Fruit fly (Drosophila melanogaster) whole organism, wandering third instar larva: ENCODE measurements around the gene sif.

Experiments
- Abd-B ChIP-seq: fragments of >200 bp; optimal IDR thresholded peaks from 2 replicates; lab custom pipeline; 2017; ENCODE audit warnings: missing biosample characterization, missing genetic modification characterization
- CG9705 ChIP-seq: fragments of 200-800 bp; sonication (Bioruptor generic); optimal IDR thresholded peaks from 2 replicates; lab custom pipeline; 2018; ENCODE audit warnings: missing biosample characterization, mild to moderate bottlenecking, missing genetic modification characterization
- CrebA ChIP-seq: fragments of 200-800 bp; sonication (Bioruptor generic); optimal IDR thresholded peaks from 2 replicates; lab custom pipeline; 2016; ENCODE audit warnings: missing biosample characterization, mild to moderate bottlenecking, missing genetic modification characterization, borderline replicate concordance
- Dif ChIP-seq: fragments of 200-275, 200-300 bp; sonication (Bioruptor generic); optimal IDR thresholded peaks from 2 replicates; lab custom pipeline; 2018; ENCODE audit warnings: missing biosample characterization, missing genetic modification characterization; ENCODE audit not compliant: partially characterized antibody
- GATAd ChIP-seq: sonication (Bioruptor generic); optimal IDR thresholded peaks from 2 replicates; lab custom pipeline; 2016; ENCODE audit warnings: missing biosample characterization, missing genetic modification characterization
- HLH106 ChIP-seq: fragments of 200-800 bp; optimal IDR thresholded peaks from 3 replicates; lab custom pipeline; 2019; ENCODE audit warnings: missing biosample characterization, mild to moderate bottlenecking, missing genetic modification characterization, moderate library complexity
- Hnf4 ChIP-seq: fragments of 200-800 bp; sonication (Bioruptor generic); optimal IDR thresholded peaks from 2 replicates; lab custom pipeline; 2016; ENCODE audit warnings: missing biosample characterization, mild to moderate bottlenecking, missing genetic modification characterization
- Hr83 ChIP-seq: fragments of 200-300 bp; sonication (Bioruptor generic); optimal IDR thresholded peaks from 2 replicates; lab custom pipeline; 2016; ENCODE audit warnings: missing biosample characterization, mild to moderate bottlenecking, missing genetic modification characterization, moderate library complexity; ENCODE audit not compliant: poor library complexity, severe bottlenecking
- Jra ChIP-seq: sonication (Bioruptor generic); optimal IDR thresholded peaks from 2 replicates; lab custom pipeline; 2016; ENCODE audit warnings: missing biosample characterization, missing genetic modification characterization
- Mio ChIP-seq: sonication (Bioruptor generic); optimal IDR thresholded peaks from 2 replicates; lab custom pipeline; 2016; ENCODE audit warnings: missing biosample characterization, missing genetic modification characterization
- Myc ChIP-seq: fragments of >200 bp; optimal IDR thresholded peaks from 2 replicates; lab custom pipeline; 2017
- N ChIP-seq: fragments of >200 bp; optimal IDR thresholded peaks from 2 replicates; lab custom pipeline; 2018; ENCODE audit warnings: missing biosample characterization, missing external identifiers, missing genetic modification characterization
- OdsH ChIP-seq: fragments of 200-800 bp; sonication (Bioruptor generic); optimal IDR thresholded peaks from 2 replicates; lab custom pipeline; 2016; ENCODE audit warnings: missing biosample characterization, mild to moderate bottlenecking, missing genetic modification characterization
- Rel ChIP-seq, 2 experiments: fragments of 200-800 bp; sonication (Bioruptor generic) in 1 of 2; optimal IDR thresholded peaks; 2 replicates in 1 of 2; 3 replicates in 1 of 2; lab custom pipeline; 2016 to 2019; ENCODE audit warnings: mild to moderate bottlenecking in 2 of 2, missing biosample characterization in 2 of 2, missing genetic modification characterization in 2 of 2, moderate library complexity in 1 of 2
- Sp1 ChIP-seq: fragments of 200-800 bp; sonication (Bioruptor generic); optimal IDR thresholded peaks from 3 replicates; lab custom pipeline; 2019; ENCODE audit warnings: missing biosample characterization, mild to moderate bottlenecking, missing genetic modification characterization, moderate library complexity
- Vsx2 ChIP-seq: fragments of 200-300, 225-300 bp; sonication (Bioruptor generic); optimal IDR thresholded peaks from 2 replicates; lab custom pipeline; 2018; ENCODE audit warnings: missing biosample characterization, missing genetic modification characterization; ENCODE audit not compliant: partially characterized antibody
- brk ChIP-seq: fragments of 200-800 bp; sonication (Bioruptor generic); optimal IDR thresholded peaks from 2 replicates; lab custom pipeline; 2016; ENCODE audit warnings: missing biosample characterization, mild to moderate bottlenecking, missing genetic modification characterization
- dl ChIP-seq, 2 experiments: fragments of 175-275, 200-275 bp in 1 of 2; fragments of 200-275 bp in 1 of 2; sonication (Bioruptor generic); optimal IDR thresholded peaks; lab custom pipeline; 2018; ENCODE audit warnings: mild to moderate bottlenecking in 2 of 2, missing biosample characterization in 2 of 2, missing genetic modification characterization in 2 of 2, moderate library complexity in 2 of 2; ENCODE audit not compliant: partially characterized antibody in 2 of 2, insufficient read depth in 1 of 2
- dmrt93B ChIP-seq: fragments of 200-800 bp; sonication (Bioruptor generic); optimal IDR thresholded peaks from 2 replicates; lab custom pipeline; 2018; ENCODE audit warnings: missing biosample characterization, mild to moderate bottlenecking, missing genetic modification characterization
- dsf ChIP-seq: sonication (Bioruptor generic); optimal IDR thresholded peaks from 2 replicates; lab custom pipeline; 2016; ENCODE audit warnings: missing biosample characterization, missing genetic modification characterization, borderline replicate concordance
- ey ChIP-seq: fragments of 200-800 bp; sonication (Bioruptor generic); optimal IDR thresholded peaks from 2 replicates; lab custom pipeline; 2016; ENCODE audit warnings: missing biosample characterization, missing genetic modification characterization
- foxo ChIP-seq, 2 experiments: fragments of 200-800 bp; sonication (Bioruptor generic); optimal IDR thresholded peaks; 2 replicates in 1 of 2; 3 replicates in 1 of 2; lab custom pipeline; 2016 to 2017; ENCODE audit warnings: missing biosample characterization in 2 of 2, missing genetic modification characterization in 2 of 2
- fru ChIP-seq: fragments of 200-800 bp; sonication (Bioruptor generic); optimal IDR thresholded peaks from 3 replicates; lab custom pipeline; 2016; ENCODE audit warnings: missing biosample characterization, mild to moderate bottlenecking, missing genetic modification characterization
- h ChIP-seq: fragments of 200-800 bp; sonication (Bioruptor generic); optimal IDR thresholded peaks from 3 replicates; lab custom pipeline; 2016; ENCODE audit warnings: missing biosample characterization, mild to moderate bottlenecking, missing genetic modification characterization
- jim ChIP-seq: fragments of 175-275, 200-325 bp; sonication (Bioruptor generic); optimal IDR thresholded peaks from 2 replicates; lab custom pipeline; 2016; ENCODE audit warnings: missing biosample characterization, mild to moderate bottlenecking, missing genetic modification characterization
- lola ChIP-seq: fragments of >200 bp; optimal IDR thresholded peaks from 2 replicates; lab custom pipeline; 2017; ENCODE audit warnings: missing biosample characterization, missing genetic modification characterization
- pan ChIP-seq: fragments of >200 bp; optimal IDR thresholded peaks from 2 replicates; lab custom pipeline; 2017
- psq ChIP-seq: fragments of 200-800 bp; sonication (Bioruptor generic); optimal IDR thresholded peaks from 3 replicates; lab custom pipeline; 2017; ENCODE audit warnings: missing biosample characterization, mild to moderate bottlenecking, missing genetic modification characterization, moderate library complexity
- rgr ChIP-seq: fragments of 200-800 bp; sonication (Bioruptor generic); optimal IDR thresholded peaks from 3 replicates; lab custom pipeline; 2016; ENCODE audit warnings: missing biosample characterization, mild to moderate bottlenecking, missing genetic modification characterization
- sage ChIP-seq: fragments of 200-800 bp; sonication (Bioruptor generic); optimal IDR thresholded peaks from 2 replicates; lab custom pipeline; 2016; ENCODE audit warnings: missing biosample characterization, mild to moderate bottlenecking, missing genetic modification characterization
- sv ChIP-seq: fragments of 200-800 bp; sonication (Bioruptor generic); optimal IDR thresholded peaks from 3 replicates; lab custom pipeline; 2016; ENCODE audit warnings: missing biosample characterization, missing genetic modification characterization
- tai ChIP-seq: sonication (Bioruptor generic); optimal IDR thresholded peaks from 2 replicates; lab custom pipeline; 2016; ENCODE audit warnings: missing biosample characterization, missing genetic modification characterization
- usp ChIP-seq: fragments of >200 bp; optimal IDR thresholded peaks from 2 replicates; lab custom pipeline; 2017; ENCODE audit warnings: missing biosample characterization, missing genetic modification characterization
- woc ChIP-seq: sonication (Bioruptor generic); optimal IDR thresholded peaks from 2 replicates; lab custom pipeline; 2016; ENCODE audit warnings: missing biosample characterization, mild to moderate bottlenecking, missing genetic modification characterization

sif gene

DNA sequence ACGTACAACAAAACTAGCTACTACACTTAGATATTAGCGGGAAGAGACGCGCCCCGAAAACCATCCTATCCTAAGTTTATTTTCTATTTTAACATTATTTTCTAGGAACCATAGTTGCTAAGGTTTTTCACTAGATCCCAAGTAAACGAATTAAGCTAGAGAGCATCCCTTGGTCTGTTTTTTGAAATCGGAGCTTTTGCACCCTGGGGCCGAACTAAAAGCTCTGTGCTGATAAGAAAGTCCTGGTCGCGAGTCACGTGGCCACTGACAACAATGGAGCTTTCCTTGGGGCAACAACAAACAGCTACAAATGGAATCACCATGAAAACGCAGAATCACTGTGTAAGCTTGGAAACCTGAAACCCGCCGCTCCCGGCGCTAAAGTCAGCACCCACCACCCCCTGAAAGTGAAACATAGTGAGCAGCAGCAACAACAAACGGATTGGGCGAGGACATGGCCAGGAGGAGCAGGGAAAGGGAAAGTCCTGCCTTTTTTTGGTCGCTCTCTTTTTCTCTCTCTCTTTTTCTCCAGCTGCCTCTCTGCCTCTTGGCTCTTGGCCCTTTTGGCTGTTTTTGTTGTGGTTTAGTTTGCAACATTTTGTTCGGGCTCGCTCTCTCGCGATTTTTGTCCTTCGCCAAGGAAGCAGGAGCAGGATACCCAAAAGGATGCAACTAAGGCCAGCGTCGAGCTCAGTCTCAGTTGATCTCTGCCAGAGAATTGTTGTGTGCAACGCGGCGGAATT is at the start of gene sif:
Gene sif, plus strand, starts transcription at position 693 of the 743 bp plus-strand sequence.
- no peak for TF ChIP-seq psq (GFP tag; lab: Kevin White, UChicago)
- TF ChIP-seq woc (GFP tag; lab: Kevin White, UChicago), result no peak
- no peak for TF ChIP-seq Rel (GFP tag; optimal IDR thresholded peaks at IDR 0.05; lab: Kevin White, UChicago)
- no peak for TF ChIP-seq Rel (tag; optimal IDR thresholded peaks at IDR 0.05; lab: Kevin White, UChicago)
- no peak for TF ChIP-seq sage
- TF ChIP-seq Myc, result no peak
- TF ChIP-seq Vsx2 (GFP tag; lab: Kevin White, UChicago), result no peak
- no peak for TF ChIP-seq dmrt93B (GFP tag; lab: Kevin White, UChicago)
- TF ChIP-seq, all 38 proteins: peak for 0

DNA sequence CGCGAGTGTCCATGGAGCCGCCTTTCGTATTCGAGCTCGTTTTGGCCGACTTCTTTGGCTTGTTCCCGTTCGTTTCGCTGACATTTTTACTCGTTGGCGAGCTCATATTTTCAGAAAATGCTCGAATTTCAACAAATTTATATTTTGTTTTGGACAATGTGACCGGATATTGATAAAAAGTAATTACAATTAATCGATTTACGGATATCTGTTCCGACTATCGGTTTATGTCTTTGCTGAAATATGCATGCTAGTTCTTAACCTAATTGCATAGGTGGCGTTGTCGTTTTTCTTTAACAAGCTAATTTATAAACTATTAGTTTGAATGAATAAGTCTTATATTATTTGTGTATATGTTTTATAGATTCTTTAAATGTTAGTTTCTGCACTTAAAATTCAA is 49.6 kb upstream of the sif start, which contains the start of gene Eaf6:
Gene Eaf6, minus strand, starts transcription at position 173 of the 400 bp plus-strand sequence.
- TF ChIP-seq Vsx2 (GFP tag; lab: Kevin White, UChicago), result peak; percentile 92
- no peak for TF ChIP-seq N
- TF ChIP-seq pan (lab: Kevin White, UChicago), result no peak
- peak; percentile 44 for TF ChIP-seq Myc
- no peak for TF ChIP-seq dmrt93B (GFP tag; lab: Kevin White, UChicago)
- no peak for TF ChIP-seq Jra (GFP tag; lab: Kevin White, UChicago)

DNA sequence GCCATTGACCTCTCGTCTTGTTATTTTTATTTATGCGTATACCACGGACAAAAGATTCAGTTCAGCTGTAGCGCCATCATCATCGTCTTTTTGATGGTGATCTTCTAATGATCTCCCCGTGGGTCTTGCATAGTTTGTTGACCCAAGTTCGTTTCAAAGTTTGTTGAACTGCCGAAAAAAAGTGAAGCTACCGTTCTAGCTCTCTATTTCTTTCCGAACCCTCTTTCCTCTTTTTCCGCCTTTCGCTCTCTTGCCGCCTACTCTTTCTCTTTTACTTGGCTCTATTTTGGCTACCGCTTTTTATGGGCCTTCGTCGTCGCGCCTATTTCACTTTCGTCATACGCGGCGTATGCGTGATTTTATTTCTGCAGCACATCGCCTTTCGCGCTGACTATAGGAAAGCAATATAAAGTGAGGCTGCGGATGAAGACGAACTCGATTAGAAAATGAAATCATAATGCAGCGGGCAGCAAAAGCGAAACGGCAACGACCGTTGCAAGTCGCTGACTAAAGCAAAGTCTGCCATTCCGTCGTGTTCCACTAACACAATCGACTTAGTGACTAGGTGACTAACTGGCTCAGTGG is 48.8 kb upstream of the sif start:
- no peak for TF ChIP-seq dmrt93B (GFP tag; lab: Kevin White, UChicago)

DNA sequence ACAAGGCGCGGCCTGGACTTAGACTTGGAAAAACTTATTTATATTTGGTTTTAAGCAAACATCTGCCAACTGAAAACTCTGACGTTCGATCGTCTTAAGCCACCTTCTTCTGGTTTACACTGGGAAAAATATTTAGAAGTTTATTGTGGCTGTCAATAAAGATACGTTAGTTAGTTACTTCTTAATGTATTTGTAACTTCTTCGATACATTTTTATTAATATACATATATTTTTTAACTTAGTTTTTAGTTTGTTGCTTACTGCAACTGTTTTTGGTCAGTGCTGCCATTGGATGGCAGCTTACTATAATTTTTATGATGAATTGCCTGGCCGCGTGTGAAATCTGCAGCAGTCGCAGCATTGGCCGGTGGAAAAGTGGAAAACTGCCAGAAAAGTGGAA is 48.2 kb upstream of the sif start:
- TF ChIP-seq tai (GFP tag; lab: Kevin White, UChicago) (no peak), Abd-B (no peak), lola (no peak), N (no peak), sage (no peak)

DNA sequence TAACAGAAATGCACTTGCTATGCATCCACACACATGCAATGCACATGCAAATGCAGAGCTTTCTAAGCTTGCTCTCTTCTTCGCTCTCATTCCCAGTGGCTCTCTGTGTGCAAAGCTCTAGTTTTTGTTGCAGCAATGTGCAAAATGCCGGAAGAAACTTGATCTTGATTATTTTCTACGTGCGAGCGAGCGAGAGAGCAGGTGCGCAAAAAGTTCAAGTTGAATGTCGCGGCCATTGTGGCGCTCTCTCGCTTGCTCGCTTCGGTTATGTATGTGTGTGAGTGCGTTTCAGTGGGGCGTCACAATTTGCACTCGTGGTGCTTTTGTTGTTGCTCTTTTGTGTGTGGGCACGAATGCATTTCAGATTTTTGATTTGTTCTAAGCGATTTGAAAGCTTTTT is 47.1 kb upstream of the sif start:
- TF ChIP-seq Dif, result peak; percentile 34
- no peak for TF ChIP-seq dsf

DNA sequence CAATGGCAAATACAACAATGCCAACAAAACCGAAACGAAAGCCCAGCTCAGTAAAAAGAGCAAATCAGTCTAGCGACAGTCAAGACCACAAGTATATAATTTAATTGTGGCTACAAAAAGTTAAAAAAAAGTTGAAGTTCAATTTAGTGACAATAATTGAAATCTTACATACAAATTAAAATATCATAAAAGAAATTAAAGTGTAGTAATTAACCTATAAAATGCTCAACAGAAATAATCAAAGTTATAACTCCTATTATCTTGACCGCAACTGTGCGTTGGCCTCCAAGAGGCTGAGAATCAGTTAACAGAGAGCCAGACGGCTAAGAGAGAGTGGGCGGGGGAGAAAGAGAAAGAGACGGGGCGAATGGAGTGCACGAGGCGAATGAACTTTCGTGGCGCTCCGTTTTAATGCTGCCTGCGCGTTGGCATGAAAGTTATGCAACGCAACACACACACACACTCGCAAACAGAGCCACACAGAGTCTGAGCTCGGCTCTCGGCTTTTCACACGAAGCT is 45.9 kb upstream of the sif start:
- TF ChIP-seq rgr, result peak; percentile 85
- TF ChIP-seq tai (GFP tag; lab: Kevin White, UChicago), result peak; percentile 67
- peak; percentile 82 for TF ChIP-seq dmrt93B (GFP tag; lab: Kevin White, UChicago)
- TF ChIP-seq dl (GFP tag; optimal IDR thresholded peaks at IDR 0.05; lab: Kevin White, UChicago; ENCODE audit: insufficient read depth in 1 of 2, partially characterized antibody in 2 of 2), result peak in 1 of 2 experiments; percentile 27
- TF ChIP-seq Hr83, result no peak
- TF ChIP-seq pan (lab: Kevin White, UChicago), result no peak
- peak; percentile 18 for TF ChIP-seq dsf
- peak; percentile 96 for TF ChIP-seq Sp1 (GFP tag; lab: Kevin White, UChicago)
- TF ChIP-seq brk (GFP tag; lab: Kevin White, UChicago), result peak; percentile 90
- no peak for TF ChIP-seq usp (GFP tag; lab: Kevin White, UChicago)
- TF ChIP-seq Hnf4, result peak; percentile 84
- TF ChIP-seq Vsx2 (GFP tag; lab: Kevin White, UChicago), result no peak
- TF ChIP-seq CG9705 (GFP tag; lab: Kevin White, UChicago), result peak; percentile 82
- TF ChIP-seq GATAd (GFP tag; lab: Kevin White, UChicago), result peak; percentile 21
- peak; percentile 84 for TF ChIP-seq Rel (GFP tag; optimal IDR thresholded peaks at IDR 0.05; lab: Kevin White, UChicago)
- peak; percentile 71 for TF ChIP-seq Rel (tag; optimal IDR thresholded peaks at IDR 0.05; lab: Kevin White, UChicago)
- TF ChIP-seq Myc, result no peak
- peak; percentile 68 for TF ChIP-seq Jra (GFP tag; lab: Kevin White, UChicago)
- TF ChIP-seq sv (GFP tag; lab: Kevin White, UChicago), result peak; percentile 33
- TF ChIP-seq Mio, result no peak
- peak in 1 of 2 experiments; percentile 88 for TF ChIP-seq foxo (GFP tag; optimal IDR thresholded peaks at IDR 0.05; lab: Kevin White, UChicago)
- peak; percentile 80 for TF ChIP-seq sage
- peak; percentile 88 for TF ChIP-seq ey
- TF ChIP-seq CrebA (GFP tag; lab: Kevin White, UChicago), result peak; percentile 60
- TF ChIP-seq N, result no peak
- no peak for TF ChIP-seq lola
- TF ChIP-seq Abd-B, result no peak
- peak; percentile 84 for TF ChIP-seq woc (GFP tag; lab: Kevin White, UChicago)
- TF ChIP-seq h (GFP tag; lab: Kevin White, UChicago), result peak; percentile 91
- TF ChIP-seq OdsH, result peak; percentile 91
- peak; percentile 94 for TF ChIP-seq HLH106 (tag; lab: Kevin White, UChicago)
- TF ChIP-seq Dif, result no peak
- peak; percentile 91 for TF ChIP-seq psq (GFP tag; lab: Kevin White, UChicago)
- TF ChIP-seq jim (GFP tag; lab: Kevin White, UChicago), result no peak
- peak; percentile 93 for TF ChIP-seq fru (GFP tag; lab: Kevin White, UChicago)
